Worm (Caenorhabditis elegans) whole organism, L4/young adult: ENCODE data around the gene srw-62.

ENCODE experiments used
- W03F9.2 ChIP-seq: fragments of 150-350 bp; optimal IDR thresholded peaks from 2 replicates; lab custom pipeline; 2014; ENCODE audit warnings: missing biosample characterization, missing genetic modification characterization
- dao-5 ChIP-seq: sonication (generic microtip); optimal IDR thresholded peaks from 2 replicates; lab custom pipeline; 2016; ENCODE audit warnings: missing genotype, missing genetic modification characterization, moderate library complexity, missing compliant biosample characterization
- him-1 ChIP-seq: sonication (generic microtip); optimal IDR thresholded peaks from 2 replicates; lab custom pipeline; 2016; ENCODE audit warnings: missing genotype, missing genetic modification reagents, missing genetic modification characterization, missing compliant biosample characterization

Gene srw-62

ce11 chrII:7845571-7846236 lies 20.5 kb downstream of the srw-62 start, which contains the start of gene T09A5.4:
Gene T09A5.4 (plus strand): TSS chrII:7846186.
- TF ChIP-seq dao-5 (tag; lab: Kevin White, UChicago) = no peak
- TF ChIP-seq him-1 (tag; lab: Kevin White, UChicago) = no peak
- no peak for TF ChIP-seq W03F9.2 (tag; lab: Kevin White, UChicago)

- TF ChIP-seq dao-5 (tag; lab: Kevin White, UChicago) (no peak), him-1 (tag; lab: Kevin White, UChicago) (no peak), W03F9.2 (tag; lab: Kevin White, UChicago) (no peak)
Measured at ce11 chrII:7849697-7850096, 24.5 kb downstream of the srw-62 start, which contains the start of gene acr-7. Gene acr-7 (minus strand): TSS chrII:7849797.

ce11 chrII:7850575-7850974 lies 25.4 kb downstream of the srw-62 start:
- TF ChIP-seq W03F9.2 (tag; lab: Kevin White, UChicago) (no peak), him-1 (tag; lab: Kevin White, UChicago) (no peak), dao-5 (tag; lab: Kevin White, UChicago) (no peak)

ce11 chrII:7851480-7851879 lies 26.3 kb downstream of the srw-62 start:
- TF ChIP-seq him-1 (tag; lab: Kevin White, UChicago) (no peak), W03F9.2 (tag; lab: Kevin White, UChicago) (no peak), dao-5 (tag; lab: Kevin White, UChicago) (no peak)

ce11 chrII:7853679-7854078 lies 28.5 kb downstream of the srw-62 start, which contains the start of gene T09A5.5:
Gene T09A5.5 (minus strand): TSS chrII:7853779.
- TF ChIP-seq him-1 (tag; lab: Kevin White, UChicago) (no peak), dao-5 (tag; lab: Kevin White, UChicago) (no peak), W03F9.2 (tag; lab: Kevin White, UChicago) (no peak)

- TF ChIP-seq him-1 (tag; lab: Kevin White, UChicago) (no peak), W03F9.2 (tag; lab: Kevin White, UChicago) (no peak), dao-5 (tag; lab: Kevin White, UChicago) (no peak)
Measured at ce11 chrII:7854942-7855341, 29.7 kb downstream of the srw-62 start, which contains the start of gene mdt-10. Gene mdt-10 (minus strand): TSS chrII:7855042.

ce11 chrII:7855619-7856018 lies 30.4 kb downstream of the srw-62 start, which contains the start of gene mdmh-35:
Gene mdmh-35 (minus strand): TSS chrII:7855719.
- TF ChIP-seq dao-5 (tag; lab: Kevin White, UChicago) = no peak
- TF ChIP-seq him-1 (tag; lab: Kevin White, UChicago) = no peak
- TF ChIP-seq W03F9.2 (tag; lab: Kevin White, UChicago) = no peak

ce11 chrII:7857485-7858010 lies 32.3 kb downstream of the srw-62 start, which contains the start of the genes cec-3 and T09A5.15:
Gene cec-3 (minus strand): TSS chrII:7857600.
Gene T09A5.15 (plus strand): TSS chrII:7857960.
- TF ChIP-seq W03F9.2 (tag; lab: Kevin White, UChicago) (peak; percentile 4), dao-5 (tag; lab: Kevin White, UChicago) (no peak)

- TF ChIP-seq W03F9.2 (tag; lab: Kevin White, UChicago) (no peak), him-1 (tag; lab: Kevin White, UChicago) (no peak), dao-5 (tag; lab: Kevin White, UChicago) (no peak)
Measured at ce11 chrII:7858101-7858500, 32.9 kb downstream of the srw-62 start, which contains the start of gene sds-22. Gene sds-22 (plus strand): TSS chrII:7858401.

- TF ChIP-seq him-1 (tag; lab: Kevin White, UChicago) = no peak
- TF ChIP-seq dao-5 (tag; lab: Kevin White, UChicago) = no peak
- TF ChIP-seq W03F9.2 (tag; lab: Kevin White, UChicago) = peak; percentile 68
Measured at ce11 chrII:7860221-7860928, 35.2 kb downstream of the srw-62 start, which contains the start of gene lin-5. Gene lin-5 (plus strand): TSS chrII:7860574.

- no peak for TF ChIP-seq him-1 (tag; lab: Kevin White, UChicago)
Measured at ce11 chrII:7863480-7864125, 38.4 kb downstream of the srw-62 start.

ce11 chrII:7864207-7864606 lies 39.0 kb downstream of the srw-62 start, which contains the start of gene ostb-1:
Gene ostb-1 (plus strand): TSS chrII:7864507.
- no peak for TF ChIP-seq him-1 (tag; lab: Kevin White, UChicago)
- TF ChIP-seq dao-5 (tag; lab: Kevin White, UChicago) = no peak
- no peak for TF ChIP-seq W03F9.2 (tag; lab: Kevin White, UChicago)
